Fruit fly (Drosophila melanogaster) whole organism, wandering third instar larva: ENCODE measurements around the gene CG4313.
A peak's percentile ranks its signal among the peaks of the same experiment; 100 is the strongest.

Source experiments
- Abd-B ChIP-seq: fragments of >200 bp; optimal IDR thresholded peaks from 2 replicates; lab custom pipeline; 2017; ENCODE audit warnings: missing biosample characterization, missing genetic modification characterization
- CG32264 ChIP-seq: fragments of 200-800 bp; sonication (Bioruptor generic); optimal IDR thresholded peaks from 2 replicates; lab custom pipeline; 2016; ENCODE audit warnings: missing biosample characterization, missing genetic modification characterization
- CG9705 ChIP-seq: fragments of 200-800 bp; sonication (Bioruptor generic); optimal IDR thresholded peaks from 2 replicates; lab custom pipeline; 2018; ENCODE audit warnings: missing biosample characterization, mild to moderate bottlenecking, missing genetic modification characterization
- CrebA ChIP-seq: fragments of 200-800 bp; sonication (Bioruptor generic); optimal IDR thresholded peaks from 2 replicates; lab custom pipeline; 2016; ENCODE audit warnings: missing biosample characterization, mild to moderate bottlenecking, missing genetic modification characterization, borderline replicate concordance
- Dfd ChIP-seq: fragments of >200 bp; optimal IDR thresholded peaks from 2 replicates; lab custom pipeline; 2017; ENCODE audit warnings: missing biosample characterization, missing genetic modification characterization
- Dif ChIP-seq: fragments of 200-275, 200-300 bp; sonication (Bioruptor generic); optimal IDR thresholded peaks from 2 replicates; lab custom pipeline; 2018; ENCODE audit warnings: missing biosample characterization, missing genetic modification characterization; ENCODE audit not compliant: partially characterized antibody
- GATAd ChIP-seq: sonication (Bioruptor generic); optimal IDR thresholded peaks from 2 replicates; lab custom pipeline; 2016; ENCODE audit warnings: missing biosample characterization, missing genetic modification characterization
- HLH106 ChIP-seq: fragments of 200-800 bp; optimal IDR thresholded peaks from 3 replicates; lab custom pipeline; 2019; ENCODE audit warnings: missing biosample characterization, mild to moderate bottlenecking, missing genetic modification characterization, moderate library complexity
- Hnf4 ChIP-seq: fragments of 200-800 bp; sonication (Bioruptor generic); optimal IDR thresholded peaks from 2 replicates; lab custom pipeline; 2016; ENCODE audit warnings: missing biosample characterization, mild to moderate bottlenecking, missing genetic modification characterization
- Hr78 ChIP-seq: fragments of >200 bp; optimal IDR thresholded peaks from 2 replicates; lab custom pipeline; 2017; ENCODE audit warnings: missing biosample characterization, missing genetic modification characterization
- Hr83 ChIP-seq: fragments of 200-300 bp; sonication (Bioruptor generic); optimal IDR thresholded peaks from 2 replicates; lab custom pipeline; 2016; ENCODE audit warnings: missing biosample characterization, mild to moderate bottlenecking, missing genetic modification characterization, moderate library complexity; ENCODE audit not compliant: poor library complexity, severe bottlenecking
- Jra ChIP-seq: sonication (Bioruptor generic); optimal IDR thresholded peaks from 2 replicates; lab custom pipeline; 2016; ENCODE audit warnings: missing biosample characterization, missing genetic modification characterization
- Mio ChIP-seq: sonication (Bioruptor generic); optimal IDR thresholded peaks from 2 replicates; lab custom pipeline; 2016; ENCODE audit warnings: missing biosample characterization, missing genetic modification characterization
- Myc ChIP-seq: fragments of >200 bp; optimal IDR thresholded peaks from 2 replicates; lab custom pipeline; 2017
- N ChIP-seq: fragments of >200 bp; optimal IDR thresholded peaks from 2 replicates; lab custom pipeline; 2018; ENCODE audit warnings: missing biosample characterization, missing external identifiers, missing genetic modification characterization
- OdsH ChIP-seq: fragments of 200-800 bp; sonication (Bioruptor generic); optimal IDR thresholded peaks from 2 replicates; lab custom pipeline; 2016; ENCODE audit warnings: missing biosample characterization, mild to moderate bottlenecking, missing genetic modification characterization
- Rel ChIP-seq, 2 experiments: fragments of 200-800 bp; sonication (Bioruptor generic) in 1 of 2; optimal IDR thresholded peaks; 2 replicates in 1 of 2; 3 replicates in 1 of 2; lab custom pipeline; 2016 to 2019; ENCODE audit warnings: mild to moderate bottlenecking in 2 of 2, missing biosample characterization in 2 of 2, missing genetic modification characterization in 2 of 2, moderate library complexity in 1 of 2
- Sp1 ChIP-seq: fragments of 200-800 bp; sonication (Bioruptor generic); optimal IDR thresholded peaks from 3 replicates; lab custom pipeline; 2019; ENCODE audit warnings: missing biosample characterization, mild to moderate bottlenecking, missing genetic modification characterization, moderate library complexity
- Vsx2 ChIP-seq: fragments of 200-300, 225-300 bp; sonication (Bioruptor generic); optimal IDR thresholded peaks from 2 replicates; lab custom pipeline; 2018; ENCODE audit warnings: missing biosample characterization, missing genetic modification characterization; ENCODE audit not compliant: partially characterized antibody
- br ChIP-seq: fragments of 200-800 bp; sonication (Bioruptor generic); optimal IDR thresholded peaks from 2 replicates; lab custom pipeline; 2016; ENCODE audit warnings: missing biosample characterization, missing genetic modification characterization
- brk ChIP-seq: fragments of 200-800 bp; sonication (Bioruptor generic); optimal IDR thresholded peaks from 2 replicates; lab custom pipeline; 2016; ENCODE audit warnings: missing biosample characterization, mild to moderate bottlenecking, missing genetic modification characterization
- dl ChIP-seq, 2 experiments: fragments of 175-275, 200-275 bp in 1 of 2; fragments of 200-275 bp in 1 of 2; sonication (Bioruptor generic); optimal IDR thresholded peaks; lab custom pipeline; 2018; ENCODE audit warnings: mild to moderate bottlenecking in 2 of 2, missing biosample characterization in 2 of 2, missing genetic modification characterization in 2 of 2, moderate library complexity in 2 of 2; ENCODE audit not compliant: partially characterized antibody in 2 of 2, insufficient read depth in 1 of 2
- dmrt93B ChIP-seq: fragments of 200-800 bp; sonication (Bioruptor generic); optimal IDR thresholded peaks from 2 replicates; lab custom pipeline; 2018; ENCODE audit warnings: missing biosample characterization, mild to moderate bottlenecking, missing genetic modification characterization
- dsf ChIP-seq: sonication (Bioruptor generic); optimal IDR thresholded peaks from 2 replicates; lab custom pipeline; 2016; ENCODE audit warnings: missing biosample characterization, missing genetic modification characterization, borderline replicate concordance
- ey ChIP-seq: fragments of 200-800 bp; sonication (Bioruptor generic); optimal IDR thresholded peaks from 2 replicates; lab custom pipeline; 2016; ENCODE audit warnings: missing biosample characterization, missing genetic modification characterization
- foxo ChIP-seq, 2 experiments: fragments of 200-800 bp; sonication (Bioruptor generic); optimal IDR thresholded peaks; 2 replicates in 1 of 2; 3 replicates in 1 of 2; lab custom pipeline; 2016 to 2017; ENCODE audit warnings: missing biosample characterization in 2 of 2, missing genetic modification characterization in 2 of 2
- fru ChIP-seq: fragments of 200-800 bp; sonication (Bioruptor generic); optimal IDR thresholded peaks from 3 replicates; lab custom pipeline; 2016; ENCODE audit warnings: missing biosample characterization, mild to moderate bottlenecking, missing genetic modification characterization
- h ChIP-seq: fragments of 200-800 bp; sonication (Bioruptor generic); optimal IDR thresholded peaks from 3 replicates; lab custom pipeline; 2016; ENCODE audit warnings: missing biosample characterization, mild to moderate bottlenecking, missing genetic modification characterization
- jim ChIP-seq: fragments of 175-275, 200-325 bp; sonication (Bioruptor generic); optimal IDR thresholded peaks from 2 replicates; lab custom pipeline; 2016; ENCODE audit warnings: missing biosample characterization, mild to moderate bottlenecking, missing genetic modification characterization
- lola ChIP-seq: fragments of >200 bp; optimal IDR thresholded peaks from 2 replicates; lab custom pipeline; 2017; ENCODE audit warnings: missing biosample characterization, missing genetic modification characterization
- pan ChIP-seq: fragments of >200 bp; optimal IDR thresholded peaks from 2 replicates; lab custom pipeline; 2017
- psq ChIP-seq: fragments of 200-800 bp; sonication (Bioruptor generic); optimal IDR thresholded peaks from 3 replicates; lab custom pipeline; 2017; ENCODE audit warnings: missing biosample characterization, mild to moderate bottlenecking, missing genetic modification characterization, moderate library complexity
- rgr ChIP-seq: fragments of 200-800 bp; sonication (Bioruptor generic); optimal IDR thresholded peaks from 3 replicates; lab custom pipeline; 2016; ENCODE audit warnings: missing biosample characterization, mild to moderate bottlenecking, missing genetic modification characterization
- sage ChIP-seq: fragments of 200-800 bp; sonication (Bioruptor generic); optimal IDR thresholded peaks from 2 replicates; lab custom pipeline; 2016; ENCODE audit warnings: missing biosample characterization, mild to moderate bottlenecking, missing genetic modification characterization
- sv ChIP-seq: fragments of 200-800 bp; sonication (Bioruptor generic); optimal IDR thresholded peaks from 3 replicates; lab custom pipeline; 2016; ENCODE audit warnings: missing biosample characterization, missing genetic modification characterization
- tai ChIP-seq: sonication (Bioruptor generic); optimal IDR thresholded peaks from 2 replicates; lab custom pipeline; 2016; ENCODE audit warnings: missing biosample characterization, missing genetic modification characterization
- usp ChIP-seq: fragments of >200 bp; optimal IDR thresholded peaks from 2 replicates; lab custom pipeline; 2017; ENCODE audit warnings: missing biosample characterization, missing genetic modification characterization
- woc ChIP-seq: sonication (Bioruptor generic); optimal IDR thresholded peaks from 2 replicates; lab custom pipeline; 2016; ENCODE audit warnings: missing biosample characterization, mild to moderate bottlenecking, missing genetic modification characterization

CG4313 gene

DNA sequence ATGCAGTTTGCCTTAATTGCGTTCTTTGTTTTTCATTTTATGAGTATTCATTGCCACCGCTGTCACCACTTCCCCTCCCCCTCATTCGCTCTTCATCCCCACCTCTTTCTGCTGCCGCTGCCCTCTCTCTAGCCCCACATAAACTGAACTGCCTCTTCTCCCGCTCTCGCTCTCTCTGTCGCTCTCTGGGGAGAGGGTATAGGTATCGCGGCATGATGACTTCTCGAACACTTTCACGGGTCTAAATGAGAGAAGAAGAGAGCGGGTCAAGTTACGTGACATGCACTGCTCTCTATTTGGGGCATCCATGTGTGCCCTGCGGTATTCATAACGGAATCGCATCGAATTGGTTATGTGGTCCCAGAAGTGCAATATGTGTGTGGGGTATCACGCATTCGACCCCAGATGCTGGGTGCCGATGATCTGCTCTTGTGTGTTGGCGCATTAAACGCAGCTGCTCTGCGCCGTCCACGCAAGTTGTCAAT, 42.1 kb downstream of the CG4313 start:
- no peak for TF ChIP-seq Abd-B (GFP tag; lab: Kevin White, UChicago)
- TF ChIP-seq OdsH (GFP tag; lab: Kevin White, UChicago) = peak; percentile 92
- TF ChIP-seq GATAd (GFP tag; lab: Kevin White, UChicago) = no peak
- TF ChIP-seq Vsx2 = no peak
- TF ChIP-seq Jra (GFP tag; lab: Kevin White, UChicago) = peak; percentile 52
- TF ChIP-seq Mio (GFP tag; lab: Kevin White, UChicago) = peak; percentile 48
- TF ChIP-seq CG9705 (GFP tag; lab: Kevin White, UChicago) = no peak
- TF ChIP-seq Hr83 (GFP tag; lab: Kevin White, UChicago) = peak; percentile 80
- peak; percentile 76 for TF ChIP-seq dmrt93B (GFP tag; lab: Kevin White, UChicago)
- peak; percentile 79 for TF ChIP-seq Sp1 (GFP tag; lab: Kevin White, UChicago)
- no peak for TF ChIP-seq tai (GFP tag; lab: Kevin White, UChicago)
- peak; percentile 96 for TF ChIP-seq ey
- no peak for TF ChIP-seq Myc (lab: Kevin White, UChicago)
- TF ChIP-seq rgr (GFP tag; lab: Kevin White, UChicago) = peak; percentile 92
- peak; percentile 94 to 98 for TF ChIP-seq dl (GFP tag; optimal IDR thresholded peaks at IDR 0.05; lab: Kevin White, UChicago; ENCODE audit: insufficient read depth in 1 of 2, partially characterized antibody in 2 of 2)
- TF ChIP-seq usp (GFP tag; lab: Kevin White, UChicago) = no peak
- TF ChIP-seq foxo (GFP tag; optimal IDR thresholded peaks at IDR 0.05; lab: Kevin White, UChicago) = peak; percentile 59 to 91
- TF ChIP-seq woc (GFP tag; lab: Kevin White, UChicago) = peak; percentile 96
- TF ChIP-seq pan = peak; percentile 81
- peak; percentile 99 for TF ChIP-seq Dif (GFP tag; lab: Kevin White, UChicago)
- peak; percentile 82 for TF ChIP-seq psq
- peak; percentile 78 for TF ChIP-seq CG32264 (GFP tag; lab: Kevin White, UChicago)
- peak; percentile 95 for TF ChIP-seq h (GFP tag; lab: Kevin White, UChicago)
- peak; percentile 49 for TF ChIP-seq Rel (GFP tag; optimal IDR thresholded peaks at IDR 0.05; lab: Kevin White, UChicago)
- peak; percentile 43 for TF ChIP-seq Rel (tag; optimal IDR thresholded peaks at IDR 0.05; lab: Kevin White, UChicago)
- TF ChIP-seq fru (GFP tag; lab: Kevin White, UChicago) = peak; percentile 93
- peak; percentile 91 for TF ChIP-seq jim (GFP tag; lab: Kevin White, UChicago)
- TF ChIP-seq Dfd = no peak
- no peak for TF ChIP-seq sage
- TF ChIP-seq Hr78 = no peak
- peak; percentile 86 for TF ChIP-seq Hnf4 (GFP tag; lab: Kevin White, UChicago)
- TF ChIP-seq dsf (GFP tag; lab: Kevin White, UChicago) = peak; percentile 1
- TF ChIP-seq HLH106 = peak; percentile 76
- no peak for TF ChIP-seq N (GFP tag; lab: Kevin White, UChicago)
- no peak for TF ChIP-seq CrebA (GFP tag; lab: Kevin White, UChicago)
- TF ChIP-seq br = peak; percentile 94
- TF ChIP-seq sv (GFP tag; lab: Kevin White, UChicago) = peak; percentile 30
- no peak for TF ChIP-seq brk (GFP tag; lab: Kevin White, UChicago)
- TF ChIP-seq lola (GFP tag; lab: Kevin White, UChicago) = no peak
- TF ChIP-seq, all 38 proteins: peak for 24

dm6 chrX:2087501-2087900, 45.8 kb downstream of the CG4313 start:
- TF ChIP-seq h (GFP tag; lab: Kevin White, UChicago) (no peak), dsf (GFP tag; lab: Kevin White, UChicago) (no peak), Myc (lab: Kevin White, UChicago) (no peak), Sp1 (GFP tag; lab: Kevin White, UChicago) (no peak), Hr78 (no peak), CrebA (GFP tag; lab: Kevin White, UChicago) (no peak), CG32264 (GFP tag; lab: Kevin White, UChicago) (no peak), sage (no peak), Mio (GFP tag; lab: Kevin White, UChicago) (no peak), dl (GFP tag; optimal IDR thresholded peaks at IDR 0.05; lab: Kevin White, UChicago; ENCODE audit: insufficient read depth in 1 of 2, partially characterized antibody in 2 of 2) (no peak)
